Worm (Caenorhabditis elegans) whole organism, L3 larva: ENCODE data around the gene srx-24.

Source experiments
- ceh-16 ChIP-seq: sonication (generic microtip); optimal IDR thresholded peaks from 2 replicates; lab custom pipeline; 2017; ENCODE audit warnings: missing biosample characterization, missing genetic modification characterization
- elt-2 ChIP-seq: sonication (generic microtip); optimal IDR thresholded peaks from 2 replicates; lab custom pipeline; 2016; ENCODE audit warnings: missing genetic modification reagents, mild to moderate bottlenecking, missing genetic modification characterization, missing compliant biosample characterization
- nhr-12 ChIP-seq: fragments of 150-350 bp; optimal IDR thresholded peaks from 2 replicates; lab custom pipeline; 2014; ENCODE audit warnings: missing biosample characterization, missing genetic modification characterization
- nhr-237 ChIP-seq: fragments of 150-350 bp; optimal IDR thresholded peaks from 2 replicates; lab custom pipeline; 2014; ENCODE audit warnings: missing biosample characterization, missing genetic modification characterization
- nhr-28 ChIP-seq: fragments of 150-350 bp; optimal IDR thresholded peaks from 2 replicates; lab custom pipeline; 2014; ENCODE audit warnings: missing biosample characterization, missing genetic modification characterization
- pha-4 ChIP-seq: fragments of 150-350 bp; optimal IDR thresholded peaks from 2 replicates; lab custom pipeline; 2014; ENCODE audit warnings: missing biosample characterization, missing genetic modification reagents, missing genetic modification characterization
- tbx-2 ChIP-seq: sonication (generic microtip); optimal IDR thresholded peaks from 2 replicates; lab custom pipeline; 2016; ENCODE audit warnings: mild to moderate bottlenecking, missing genetic modification characterization, missing compliant biosample characterization
- unc-39 ChIP-seq: sonication (generic microtip); optimal IDR thresholded peaks from 4 replicates; lab custom pipeline; 2017; ENCODE audit warnings: missing biosample characterization, missing genetic modification characterization
- unc-62 ChIP-seq: fragments of 150-350 bp; sonication (generic microtip); optimal IDR thresholded peaks from 4 replicates; lab custom pipeline; 2014; ENCODE audit warnings: missing biosample characterization, missing genetic modification reagents, missing genetic modification characterization
- ztf-11 ChIP-seq: fragments of 150-350 bp; optimal IDR thresholded peaks from 2 replicates; lab custom pipeline; 2014; ENCODE audit warnings: missing biosample characterization, missing genetic modification characterization

DNA sequence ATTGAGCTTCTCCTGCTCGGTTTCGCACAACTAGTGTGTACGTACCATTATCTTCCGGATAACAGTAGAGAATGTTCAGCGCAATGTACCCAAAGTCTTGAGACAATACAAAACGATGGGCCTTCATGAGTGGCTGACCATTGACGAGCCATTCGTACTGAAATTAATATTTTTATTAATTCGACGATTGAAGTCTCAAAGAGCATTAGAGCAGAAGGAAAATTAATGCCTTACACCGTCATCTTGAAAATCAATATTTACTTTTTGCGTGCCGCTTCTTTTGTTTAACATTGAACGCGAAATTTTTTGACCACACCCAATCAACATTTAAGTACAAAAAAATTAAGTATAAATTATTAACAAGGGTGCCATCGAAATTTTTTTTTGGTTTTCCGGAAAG is 43.1 kb upstream of the srx-24 start:
- TF ChIP-seq ztf-11, result no peak
- TF ChIP-seq pha-4, result no peak
- no peak for TF ChIP-seq unc-62 (GFP tag; lab: Kevin White, UChicago)
- TF ChIP-seq unc-39 (tag; lab: Kevin White, UChicago), result no peak
- no peak for TF ChIP-seq ceh-16 (tag; lab: Kevin White, UChicago)
- no peak for TF ChIP-seq elt-2 (tag; lab: Kevin White, UChicago)
- TF ChIP-seq nhr-28 (tag; lab: Kevin White, UChicago), result no peak
- TF ChIP-seq tbx-2, result no peak
- no peak for TF ChIP-seq nhr-12 (tag; lab: Kevin White, UChicago)
- TF ChIP-seq nhr-237 (tag; lab: Kevin White, UChicago), result no peak
